Fruit fly (Drosophila melanogaster) whole organism, prepupa: Measurements from ENCODE around the gene IntS11.
A peak's percentile ranks its signal among the peaks of the same experiment; 100 is the strongest.

Experiments
- CG10631 ChIP-seq: fragments of 200-800 bp; sonication (Bioruptor generic); optimal IDR thresholded peaks from 2 replicates; lab custom pipeline; 2016; ENCODE audit warnings: missing biosample characterization, missing genetic modification characterization
- CG11294 ChIP-seq: fragments of 200-800 bp; sonication (Bioruptor generic); IDR thresholded peaks from 2 replicates; pipeline ENCODE4 v1.3.6; 2022; ENCODE audit warnings: missing biosample characterization, missing genetic modification characterization
- CG11762 ChIP-seq: fragments of 200-800 bp; sonication (Bioruptor generic); optimal IDR thresholded peaks from 3 replicates; lab custom pipeline; 2016; ENCODE audit warnings: missing biosample characterization, missing genetic modification characterization; ENCODE audit not compliant: insufficient read depth
- CG15336 ChIP-seq: fragments of 200-800 bp; sonication (Bioruptor generic); IDR thresholded peaks from 2 replicates; pipeline ENCODE4 v1.3.6; 2022; ENCODE audit warnings: missing biosample characterization, missing genetic modification characterization
- CG16779 ChIP-seq: fragments of 200-800 bp; sonication (Bioruptor generic); optimal IDR thresholded peaks from 3 replicates; lab custom pipeline; 2017; ENCODE audit warnings: missing biosample characterization, mild to moderate bottlenecking, missing genetic modification characterization
- CG32006 ChIP-seq: fragments of 200-800 bp; sonication (Bioruptor generic); optimal IDR thresholded peaks from 3 replicates; lab custom pipeline; 2017; ENCODE audit warnings: missing biosample characterization, mild to moderate bottlenecking, missing genetic modification characterization
- CG34406 ChIP-seq: fragments of 200-800 bp; sonication (Bioruptor generic); optimal IDR thresholded peaks from 3 replicates; lab custom pipeline; 2016; ENCODE audit warnings: missing biosample characterization, missing genetic modification characterization
- CG3919 ChIP-seq: fragments of 200-800 bp; sonication (Bioruptor generic); optimal IDR thresholded peaks from 3 replicates; lab custom pipeline; 2016; ENCODE audit warnings: missing biosample characterization, missing genetic modification characterization
- CG6163 ChIP-seq: fragments of 200-800 bp; sonication (Bioruptor generic); IDR thresholded peaks from 3 replicates; pipeline ENCODE4 v1.3.6; 2022; ENCODE audit warnings: missing biosample characterization, missing genetic modification characterization
- CG6276 ChIP-seq: fragments of 200-800 bp; sonication (Bioruptor generic); optimal IDR thresholded peaks from 2 replicates; lab custom pipeline; 2017; ENCODE audit warnings: missing biosample characterization, mild to moderate bottlenecking, missing genetic modification characterization
- CG6792 ChIP-seq: fragments of 200-800 bp; sonication (Bioruptor generic); optimal IDR thresholded peaks from 3 replicates; lab custom pipeline; 2016; ENCODE audit warnings: missing biosample characterization, missing genetic modification characterization
- CG8319 ChIP-seq: fragments of 200-800 bp; sonication (Bioruptor generic); optimal IDR thresholded peaks from 3 replicates; lab custom pipeline; 2016; ENCODE audit warnings: missing biosample characterization, missing genetic modification characterization
- CG8632 ChIP-seq: fragments of 200-800 bp; sonication (Bioruptor generic); optimal IDR thresholded peaks from 3 replicates; lab custom pipeline; 2016; ENCODE audit warnings: missing biosample characterization, missing genetic modification characterization
- Eip78C ChIP-seq: fragments of 200-800 bp; sonication (Bioruptor generic); peaks from one replicate; lab custom pipeline; 2016; ENCODE audit warnings: missing biosample characterization, missing genetic modification characterization
- Eip93F ChIP-seq: fragments of 200-800 bp; sonication (Bioruptor generic); optimal IDR thresholded peaks from 2 replicates; lab custom pipeline; 2016; ENCODE audit warnings: missing biosample characterization, mild to moderate bottlenecking, missing genetic modification characterization
- Ets96B ChIP-seq: fragments of 200-800 bp; optimal IDR thresholded peaks from 2 replicates; lab custom pipeline; 2019; ENCODE audit warnings: missing biosample characterization, mild to moderate bottlenecking, missing genetic modification characterization, moderate library complexity
- Hr38 ChIP-seq: sonication (Bioruptor generic); optimal IDR thresholded peaks from 2 replicates; lab custom pipeline; 2016; ENCODE audit warnings: missing biosample characterization, missing genetic modification characterization
- Hr39 ChIP-seq: fragments of 200-800 bp; sonication (Bioruptor generic); optimal IDR thresholded peaks from 2 replicates; lab custom pipeline; 2016; ENCODE audit warnings: missing biosample characterization, missing genetic modification characterization
- Hr4 ChIP-seq: fragments of 200-800 bp; sonication (Bioruptor generic); optimal IDR thresholded peaks from 3 replicates; lab custom pipeline; 2016; ENCODE audit warnings: missing biosample characterization, missing genetic modification characterization
- Lpt ChIP-seq: fragments of 200-800 bp; sonication (Bioruptor generic); optimal IDR thresholded peaks from 3 replicates; lab custom pipeline; 2016; ENCODE audit warnings: missing biosample characterization, missing genetic modification characterization
- Met ChIP-seq: fragments of 200-800 bp; sonication (Bioruptor generic); optimal IDR thresholded peaks from 3 replicates; lab custom pipeline; 2016; ENCODE audit warnings: missing biosample characterization, missing genetic modification characterization
- Sox102F ChIP-seq: fragments of 200-800 bp; sonication (Bioruptor generic); optimal IDR thresholded peaks from 2 replicates; lab custom pipeline; 2016; ENCODE audit warnings: missing biosample characterization, mild to moderate bottlenecking, missing genetic modification characterization
- Sox14 ChIP-seq: fragments of 200-800 bp; sonication (Bioruptor generic); optimal IDR thresholded peaks from 3 replicates; lab custom pipeline; 2016; ENCODE audit warnings: missing biosample characterization, missing genetic modification characterization
- achi ChIP-seq: fragments of 200-800 bp; sonication (Bioruptor generic); optimal IDR thresholded peaks from 3 replicates; lab custom pipeline; 2016; ENCODE audit warnings: missing biosample characterization, missing genetic modification characterization
- acj6 ChIP-seq: fragments of 200-800 bp; sonication (Bioruptor generic); optimal IDR thresholded peaks from 3 replicates; lab custom pipeline; 2016; ENCODE audit warnings: missing biosample characterization, missing genetic modification characterization
- cyc ChIP-seq: fragments of 200-800 bp; sonication (Bioruptor generic); optimal IDR thresholded peaks from 3 replicates; lab custom pipeline; 2016; ENCODE audit warnings: missing biosample characterization, missing genetic modification characterization
- dac ChIP-seq: fragments of 200-800 bp; sonication (Bioruptor generic); optimal IDR thresholded peaks from 2 replicates; lab custom pipeline; 2017; ENCODE audit warnings: missing biosample characterization, mild to moderate bottlenecking, missing genetic modification characterization
- dsx ChIP-seq: fragments of 200-800 bp; optimal IDR thresholded peaks from 3 replicates; lab custom pipeline; 2019; ENCODE audit warnings: missing biosample characterization, mild to moderate bottlenecking, missing genetic modification characterization, moderate library complexity; ENCODE audit not compliant: poor library complexity, severe bottlenecking
- eg ChIP-seq: fragments of 200-800 bp; sonication (Bioruptor generic); IDR thresholded peaks from 3 replicates; pipeline ENCODE4 v1.3.6; 2022; ENCODE audit warnings: missing biosample characterization, missing genetic modification characterization
- esn ChIP-seq: fragments of 200-800 bp; sonication (Bioruptor generic); optimal IDR thresholded peaks from 2 replicates; lab custom pipeline; 2016; ENCODE audit warnings: missing biosample characterization, mild to moderate bottlenecking, missing genetic modification characterization, moderate library complexity
- fd59A ChIP-seq: fragments of 200-800 bp; sonication (Bioruptor generic); optimal IDR thresholded peaks from 2 replicates; lab custom pipeline; 2017; ENCODE audit warnings: missing biosample characterization, mild to moderate bottlenecking, missing genetic modification characterization, missing genetic modification reagents
- fd85E ChIP-seq: fragments of 200-800 bp; sonication (Bioruptor generic); optimal IDR thresholded peaks from 3 replicates; lab custom pipeline; 2016; ENCODE audit warnings: missing biosample characterization, missing genetic modification characterization
- fkh ChIP-seq: fragments of 200-800 bp; sonication (Bioruptor generic); optimal IDR thresholded peaks from 3 replicates; lab custom pipeline; 2017; ENCODE audit warnings: missing biosample characterization, mild to moderate bottlenecking, missing genetic modification characterization, moderate library complexity
- net ChIP-seq: fragments of 200-800 bp; sonication (Bioruptor generic); optimal IDR thresholded peaks from 3 replicates; lab custom pipeline; 2016; ENCODE audit warnings: missing biosample characterization, missing genetic modification characterization
- pdm3 ChIP-seq: fragments of 200-800 bp; sonication (Bioruptor generic); optimal IDR thresholded peaks from 3 replicates; lab custom pipeline; 2016; ENCODE audit warnings: missing biosample characterization, missing genetic modification characterization
- spab ChIP-seq: fragments of 200-800 bp; sonication (Bioruptor generic); optimal IDR thresholded peaks from 2 replicates; lab custom pipeline; 2017; ENCODE audit warnings: missing biosample characterization, mild to moderate bottlenecking, missing genetic modification characterization, missing genetic modification reagents
- ss ChIP-seq, 2 experiments: fragments of 200-800 bp; sonication (Bioruptor generic); optimal IDR thresholded peaks; 2 replicates in 1 of 2; 3 replicates in 1 of 2; lab custom pipeline; 2017 to 2018; ENCODE audit warnings: mild to moderate bottlenecking in 2 of 2, missing biosample characterization in 2 of 2, missing genetic modification characterization in 2 of 2, moderate library complexity in 1 of 2
- vri ChIP-seq: fragments of 200-800 bp; sonication (Bioruptor generic); optimal IDR thresholded peaks from 3 replicates; lab custom pipeline; 2016; ENCODE audit warnings: missing biosample characterization, mild to moderate bottlenecking, missing genetic modification characterization

IntS11 gene

DNA sequence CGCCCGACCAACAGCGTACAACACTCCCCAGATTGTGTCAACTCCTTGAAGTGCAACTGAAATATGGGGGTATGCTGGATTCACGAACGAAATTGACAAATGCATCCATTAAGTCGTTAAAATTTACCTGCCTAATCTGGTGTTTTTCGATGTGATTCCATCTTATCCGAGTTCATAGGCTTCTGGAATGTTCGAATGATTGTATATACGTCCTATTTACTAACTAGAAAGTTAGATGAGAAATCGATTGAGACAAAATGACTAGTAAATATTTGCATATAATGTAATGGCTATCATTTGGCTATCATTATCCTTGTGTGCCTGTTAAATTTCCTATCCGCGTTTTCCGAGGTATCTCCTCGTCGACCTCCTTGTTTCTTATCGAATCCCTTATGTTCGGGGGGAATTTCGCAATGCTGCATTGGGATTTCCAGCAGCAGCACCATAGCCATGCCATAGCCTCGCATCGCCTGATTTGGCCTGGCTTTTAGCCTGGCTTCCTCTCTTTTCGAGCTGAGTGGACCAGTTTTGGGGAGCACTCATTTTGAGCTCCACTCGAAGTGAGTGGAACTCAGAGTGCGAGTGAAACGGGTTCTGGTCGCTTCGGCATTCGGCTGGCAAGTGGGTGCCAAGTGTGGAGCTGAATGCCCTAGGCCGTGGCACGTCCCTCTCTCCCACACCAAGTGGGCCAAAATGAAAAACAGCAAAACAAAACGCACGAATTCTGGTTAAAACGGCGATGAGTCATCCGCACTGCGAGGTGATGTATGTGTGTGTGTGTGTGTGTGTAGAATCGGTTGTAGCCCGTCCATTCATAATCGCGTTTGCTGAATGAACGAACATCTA lies 33.2 kb downstream of the IntS11 start (continued):
- TF ChIP-seq cyc (GFP tag; lab: Kevin White, UChicago) (peak; percentile 54), pdm3 (GFP tag; lab: Kevin White, UChicago) (peak; percentile 63), eg (GFP tag; lab: Robert Waterston, UW) (no peak; the same call in 2 of the 3 replicates), CG32006 (peak; percentile 42), Hr4 (peak; percentile 39), CG16779 (no peak), CG10631 (GFP tag; lab: Kevin White, UChicago) (peak; percentile 63), spab (GFP tag; lab: Kevin White, UChicago) (peak; percentile 34), net (peak; percentile 10), ss (GFP tag; optimal IDR thresholded peaks at IDR 0.05; lab: Kevin White, UChicago) (peak; percentile 18 to 38)

DNA sequence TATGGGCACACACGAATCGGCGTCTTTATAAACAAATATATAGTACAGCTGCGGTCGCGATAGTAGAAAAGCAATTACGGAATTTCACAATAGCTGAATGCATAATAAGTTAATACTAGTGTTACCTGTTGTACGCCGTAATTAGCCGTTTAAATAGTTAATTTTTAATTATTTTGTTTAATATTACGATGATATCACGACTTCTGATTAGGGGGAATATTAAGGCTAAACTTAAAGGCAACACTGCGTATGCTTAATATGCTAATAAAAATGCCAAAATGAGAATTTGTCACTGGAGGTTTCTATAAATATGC lies 33.8 kb downstream of the IntS11 start:
- TF ChIP-seq vri (GFP tag; lab: Kevin White, UChicago) (peak; percentile 0), esn (GFP tag; lab: Kevin White, UChicago) (no peak), CG6163 (GFP tag; lab: Robert Waterston, UW) (no peak), Hr38 (GFP tag; lab: Kevin White, UChicago) (no peak), dac (GFP tag; lab: Kevin White, UChicago) (no peak), Eip78C (GFP tag; lab: Kevin White, UChicago) (peak; percentile 30), Lpt (GFP tag; lab: Kevin White, UChicago) (no peak), dsx (GFP tag; lab: Kevin White, UChicago) (no peak), fkh (GFP tag; lab: Kevin White, UChicago) (peak; percentile 50)
- TF ChIP-seq, all 60 proteins: peak for 3

DNA sequence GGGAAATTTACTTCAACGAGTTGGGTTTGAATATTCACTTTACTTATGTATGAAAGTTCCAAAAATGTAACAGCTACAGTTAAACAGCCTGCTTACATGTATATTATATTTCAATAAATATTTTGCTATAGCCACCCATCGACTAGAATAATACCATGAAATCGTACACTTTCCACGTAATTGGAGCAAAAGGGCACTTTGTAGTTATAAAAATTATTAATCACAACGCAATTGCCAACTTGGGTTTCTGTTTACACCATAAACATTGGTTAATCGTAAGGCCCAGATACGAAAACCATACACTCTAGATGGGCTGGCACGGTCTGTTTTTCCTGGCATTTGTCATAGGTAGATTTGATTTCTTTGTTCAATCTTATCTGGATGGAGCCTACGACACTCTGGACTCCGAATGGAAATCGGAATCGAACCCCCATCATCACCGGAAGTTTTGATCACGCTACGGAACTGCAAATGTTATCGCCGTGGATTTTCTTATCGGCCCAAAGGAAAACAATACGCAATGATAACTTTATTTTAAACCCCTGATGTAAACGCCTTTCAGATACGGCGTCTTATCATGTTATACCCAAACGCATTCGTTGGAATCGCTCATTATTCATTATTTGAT lies 35.4 kb downstream of the IntS11 start, which contains the start of gene fig:
TSS of gene fig (minus strand) at position 51 of the 628 bp plus-strand sequence.
- TF ChIP-seq ss (GFP tag; optimal IDR thresholded peaks at IDR 0.05; lab: Kevin White, UChicago) = peak in 1 of 2 experiments; percentile 19
- peak; percentile 82 for TF ChIP-seq Eip93F
- TF ChIP-seq Hr4 = no peak
- peak; percentile 6 for TF ChIP-seq Eip78C (GFP tag; lab: Kevin White, UChicago)
- peak; percentile 82 for TF ChIP-seq vri (GFP tag; lab: Kevin White, UChicago)
- TF ChIP-seq fd59A (GFP tag; lab: Kevin White, UChicago) = no peak
- peak; percentile 39 for TF ChIP-seq fkh (GFP tag; lab: Kevin White, UChicago)
- peak; percentile 13 for TF ChIP-seq Sox14 (GFP tag; lab: Kevin White, UChicago)
- no peak for TF ChIP-seq CG3919 (GFP tag; lab: Kevin White, UChicago)
- TF ChIP-seq acj6 (GFP tag; lab: Kevin White, UChicago) = no peak

DNA sequence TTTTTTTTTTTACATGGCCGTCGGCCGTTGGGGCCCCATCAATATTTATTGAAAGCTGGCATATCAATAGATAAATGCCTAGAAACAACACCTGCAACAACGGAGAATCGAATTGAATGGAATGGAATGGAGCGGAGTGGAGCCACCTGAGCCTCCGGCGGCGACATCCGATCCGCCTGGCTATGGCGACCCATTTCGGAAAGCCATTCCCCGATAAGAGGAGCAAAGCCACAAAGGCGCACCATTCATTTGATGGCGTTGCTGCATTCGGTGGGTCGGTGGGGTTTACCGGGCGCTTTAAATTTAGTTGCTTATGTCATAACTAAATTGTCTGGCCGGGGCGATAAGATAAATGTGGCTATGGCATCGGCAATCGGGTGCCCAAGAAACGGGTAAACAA lies 36.7 kb downstream of the IntS11 start:
- TF ChIP-seq fkh (GFP tag; lab: Kevin White, UChicago) (no peak), CG10631 (GFP tag; lab: Kevin White, UChicago) (no peak), CG6792 (GFP tag; lab: Kevin White, UChicago) (no peak), dac (GFP tag; lab: Kevin White, UChicago) (no peak), CG11294 (GFP tag; lab: Robert Waterston, UW) (no peak), Hr4 (no peak), CG32006 (peak; percentile 0), achi (no peak), vri (GFP tag; lab: Kevin White, UChicago) (peak; percentile 88)

DNA sequence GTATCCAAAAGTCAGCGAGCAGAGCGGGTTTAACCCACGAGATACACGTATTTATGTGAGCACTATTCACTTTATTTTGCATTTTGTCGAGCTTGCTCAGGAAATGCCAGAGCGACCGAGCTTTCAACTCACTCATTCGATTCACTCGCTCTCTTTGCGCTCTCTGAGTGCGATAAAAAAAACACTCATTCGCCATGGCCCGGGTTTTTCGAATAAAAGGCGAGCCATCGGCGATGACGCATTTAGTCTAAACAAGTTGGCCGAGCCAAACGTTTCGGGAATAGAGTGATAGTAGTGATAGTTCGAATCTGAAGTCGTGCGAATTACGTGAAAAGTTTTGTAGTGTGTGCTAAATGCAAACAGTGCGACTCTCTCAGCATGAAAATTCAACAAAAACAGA lies 37.2 kb downstream of the IntS11 start:
- TF ChIP-seq CG15336 (peak; percentile 47; the same call in 1 of the 2 replicates), Sox102F (peak; percentile 6), vri (GFP tag; lab: Kevin White, UChicago) (peak; percentile 47), CG10631 (GFP tag; lab: Kevin White, UChicago) (no peak), Lpt (GFP tag; lab: Kevin White, UChicago) (peak; percentile 25), CG6276 (GFP tag; lab: Kevin White, UChicago) (peak; percentile 12), Hr39 (no peak), CG11762 (GFP tag; lab: Kevin White, UChicago) (no peak), Ets96B (tag; lab: Kevin White, UChicago) (peak; percentile 2), fd85E (GFP tag; lab: Kevin White, UChicago) (no peak), dsx (GFP tag; lab: Kevin White, UChicago) (peak; percentile 54), Eip78C (GFP tag; lab: Kevin White, UChicago) (peak; percentile 83), CG34406 (GFP tag; lab: Kevin White, UChicago) (no peak), CG32006 (no peak), ss (GFP tag; optimal IDR thresholded peaks at IDR 0.05; lab: Kevin White, UChicago) (peak; percentile 51 to 68), CG6163 (GFP tag; lab: Robert Waterston, UW) (peak; percentile 65; the same call in 2 of the 3 replicates), Met (GFP tag; lab: Kevin White, UChicago) (peak; percentile 0), acj6 (GFP tag; lab: Kevin White, UChicago) (no peak), CG8319 (no peak), CG8632 (no peak)
